Worm (Caenorhabditis elegans): ENCODE measurements around the gene C40H1.3.

Gene C40H1.3

ce11 chrIII:9329266-9329665, at the start of gene C40H1.3:
Gene C40H1.3 (minus strand): TSS chrIII:9329366.
- TF ChIP-seq tab-1 (GFP tag; IDR thresholded peaks at IDR 0.05) (no peak), ztf-29 (GFP tag; IDR thresholded peaks at IDR 0.05) (no peak), cog-1 (tag; optimal IDR thresholded peaks at IDR 0.05) (no peak), ref-1 (GFP tag; conservative IDR thresholded peaks at IDR 0.05) (no peak), T22C8.4 (GFP tag; IDR thresholded peaks at IDR 0.05) (no peak), klf-2 (GFP tag; conservative IDR thresholded peaks at IDR 0.05) (no peak), flt-1 (GFP tag; IDR thresholded peaks at IDR 0.05) (no peak), med-1 (GFP tag; optimal IDR thresholded peaks at IDR 0.05; ENCODE audit: insufficient read depth) (no peak), ztf-23 (GFP tag; IDR thresholded peaks at IDR 0.05) (no peak)

ce11 chrIII:9376701-9377100, 47.5 kb upstream of the C40H1.3 start:
- TF ChIP-seq tab-1 (GFP tag; IDR thresholded peaks at IDR 0.05) (no peak), T22C8.4 (GFP tag; IDR thresholded peaks at IDR 0.05) (no peak)

ce11 chrIII:9373779-9374178, 44.6 kb upstream of the C40H1.3 start:
- TF ChIP-seq med-1 (GFP tag; optimal IDR thresholded peaks at IDR 0.05; ENCODE audit: insufficient read depth), result no peak
- no peak for TF ChIP-seq tab-1 (GFP tag; IDR thresholded peaks at IDR 0.05)
- no peak for TF ChIP-seq ref-1 (GFP tag; conservative IDR thresholded peaks at IDR 0.05)
- no peak for TF ChIP-seq flt-1 (GFP tag; IDR thresholded peaks at IDR 0.05)
- TF ChIP-seq ztf-23 (GFP tag; IDR thresholded peaks at IDR 0.05), result no peak
- TF ChIP-seq T22C8.4 (GFP tag; IDR thresholded peaks at IDR 0.05), result no peak
- TF ChIP-seq klf-2 (GFP tag; conservative IDR thresholded peaks at IDR 0.05), result no peak
- TF ChIP-seq ztf-29 (GFP tag; IDR thresholded peaks at IDR 0.05), result no peak
- no peak for TF ChIP-seq cog-1 (tag; optimal IDR thresholded peaks at IDR 0.05)

ce11 chrIII:9366971-9367370, 37.8 kb upstream of the C40H1.3 start, which contains the start of gene crn-6:
Gene crn-6 (plus strand): TSS chrIII:9367271.
- TF ChIP-seq tab-1 (GFP tag; IDR thresholded peaks at IDR 0.05) (no peak), flt-1 (GFP tag; IDR thresholded peaks at IDR 0.05) (no peak), klf-2 (GFP tag; conservative IDR thresholded peaks at IDR 0.05) (no peak), med-1 (GFP tag; optimal IDR thresholded peaks at IDR 0.05; ENCODE audit: insufficient read depth) (no peak), cog-1 (tag; optimal IDR thresholded peaks at IDR 0.05) (no peak), ztf-29 (GFP tag; IDR thresholded peaks at IDR 0.05) (no peak), ref-1 (GFP tag; conservative IDR thresholded peaks at IDR 0.05) (no peak), ztf-23 (GFP tag; IDR thresholded peaks at IDR 0.05) (no peak), T22C8.4 (GFP tag; IDR thresholded peaks at IDR 0.05) (no peak)

ce11 chrIII:9366376-9366775, 37.2 kb upstream of the C40H1.3 start:
- TF ChIP-seq T22C8.4 (GFP tag; IDR thresholded peaks at IDR 0.05) (no peak), med-1 (GFP tag; optimal IDR thresholded peaks at IDR 0.05; ENCODE audit: insufficient read depth) (no peak), flt-1 (GFP tag; IDR thresholded peaks at IDR 0.05) (no peak), cog-1 (tag; optimal IDR thresholded peaks at IDR 0.05) (no peak), ztf-29 (GFP tag; IDR thresholded peaks at IDR 0.05) (no peak), klf-2 (GFP tag; conservative IDR thresholded peaks at IDR 0.05) (no peak), ztf-23 (GFP tag; IDR thresholded peaks at IDR 0.05) (no peak), ref-1 (GFP tag; conservative IDR thresholded peaks at IDR 0.05) (no peak), tab-1 (GFP tag; IDR thresholded peaks at IDR 0.05) (no peak)

ce11 chrIII:9361228-9361627, 32.1 kb upstream of the C40H1.3 start, which contains the start of gene flp-25:
Gene flp-25 (plus strand): TSS chrIII:9361528.
- TF ChIP-seq flt-1 (GFP tag; IDR thresholded peaks at IDR 0.05), result no peak
- TF ChIP-seq klf-2 (GFP tag; conservative IDR thresholded peaks at IDR 0.05), result no peak
- no peak for TF ChIP-seq med-1 (GFP tag; optimal IDR thresholded peaks at IDR 0.05; ENCODE audit: insufficient read depth)
- no peak for TF ChIP-seq tab-1 (GFP tag; IDR thresholded peaks at IDR 0.05)
- no peak for TF ChIP-seq ref-1 (GFP tag; conservative IDR thresholded peaks at IDR 0.05)
- TF ChIP-seq cog-1 (tag; optimal IDR thresholded peaks at IDR 0.05), result no peak
- no peak for TF ChIP-seq ztf-29 (GFP tag; IDR thresholded peaks at IDR 0.05)
- no peak for TF ChIP-seq T22C8.4 (GFP tag; IDR thresholded peaks at IDR 0.05)
- TF ChIP-seq ztf-23 (GFP tag; IDR thresholded peaks at IDR 0.05), result no peak

ce11 chrIII:9359060-9359459, 29.9 kb upstream of the C40H1.3 start, which contains the start of gene K04H4.5:
Gene K04H4.5 (plus strand): TSS chrIII:9359360.
- TF ChIP-seq med-1 (GFP tag; optimal IDR thresholded peaks at IDR 0.05; ENCODE audit: insufficient read depth) (no peak), flt-1 (GFP tag; IDR thresholded peaks at IDR 0.05) (no peak), cog-1 (tag; optimal IDR thresholded peaks at IDR 0.05) (no peak), ref-1 (GFP tag; conservative IDR thresholded peaks at IDR 0.05) (no peak), ztf-29 (GFP tag; IDR thresholded peaks at IDR 0.05) (no peak), tab-1 (GFP tag; IDR thresholded peaks at IDR 0.05) (no peak), ztf-23 (GFP tag; IDR thresholded peaks at IDR 0.05) (no peak), klf-2 (GFP tag; conservative IDR thresholded peaks at IDR 0.05) (no peak), T22C8.4 (GFP tag; IDR thresholded peaks at IDR 0.05) (no peak)

ce11 chrIII:9355412-9355969, 26.3 kb upstream of the C40H1.3 start, which contains the start of gene chtb-1:
Gene chtb-1 (minus strand): TSS chrIII:9355462.
- TF ChIP-seq cog-1 (tag; optimal IDR thresholded peaks at IDR 0.05), result no peak
- no peak for TF ChIP-seq ztf-29 (GFP tag; IDR thresholded peaks at IDR 0.05)
- TF ChIP-seq ztf-23 (GFP tag; IDR thresholded peaks at IDR 0.05), result no peak
- no peak for TF ChIP-seq T22C8.4 (GFP tag; IDR thresholded peaks at IDR 0.05)
- no peak for TF ChIP-seq klf-2 (GFP tag; conservative IDR thresholded peaks at IDR 0.05)
- no peak for TF ChIP-seq tab-1 (GFP tag; IDR thresholded peaks at IDR 0.05)
- no peak for TF ChIP-seq med-1 (GFP tag; optimal IDR thresholded peaks at IDR 0.05; ENCODE audit: insufficient read depth)
- no peak for TF ChIP-seq ref-1 (GFP tag; conservative IDR thresholded peaks at IDR 0.05)
- no peak for TF ChIP-seq flt-1 (GFP tag; IDR thresholded peaks at IDR 0.05)

ce11 chrIII:9353814-9354213, 24.6 kb upstream of the C40H1.3 start:
- TF ChIP-seq klf-2 (GFP tag; conservative IDR thresholded peaks at IDR 0.05), result no peak
- TF ChIP-seq ztf-23 (GFP tag; IDR thresholded peaks at IDR 0.05), result no peak
- no peak for TF ChIP-seq ref-1 (GFP tag; conservative IDR thresholded peaks at IDR 0.05)
- no peak for TF ChIP-seq cog-1 (tag; optimal IDR thresholded peaks at IDR 0.05)
- no peak for TF ChIP-seq med-1 (GFP tag; optimal IDR thresholded peaks at IDR 0.05; ENCODE audit: insufficient read depth)
- TF ChIP-seq T22C8.4 (GFP tag; IDR thresholded peaks at IDR 0.05), result no peak
- TF ChIP-seq tab-1 (GFP tag; IDR thresholded peaks at IDR 0.05), result no peak
- TF ChIP-seq flt-1 (GFP tag; IDR thresholded peaks at IDR 0.05), result no peak
- TF ChIP-seq ztf-29 (GFP tag; IDR thresholded peaks at IDR 0.05), result no peak

Measured in whole organism, midembryonic.